Fruit fly (Drosophila melanogaster): ENCODE data around the gene RYa-R.
A peak's percentile ranks its signal among the peaks of the same experiment; 100 is the strongest.

RYa-R gene

DNA sequence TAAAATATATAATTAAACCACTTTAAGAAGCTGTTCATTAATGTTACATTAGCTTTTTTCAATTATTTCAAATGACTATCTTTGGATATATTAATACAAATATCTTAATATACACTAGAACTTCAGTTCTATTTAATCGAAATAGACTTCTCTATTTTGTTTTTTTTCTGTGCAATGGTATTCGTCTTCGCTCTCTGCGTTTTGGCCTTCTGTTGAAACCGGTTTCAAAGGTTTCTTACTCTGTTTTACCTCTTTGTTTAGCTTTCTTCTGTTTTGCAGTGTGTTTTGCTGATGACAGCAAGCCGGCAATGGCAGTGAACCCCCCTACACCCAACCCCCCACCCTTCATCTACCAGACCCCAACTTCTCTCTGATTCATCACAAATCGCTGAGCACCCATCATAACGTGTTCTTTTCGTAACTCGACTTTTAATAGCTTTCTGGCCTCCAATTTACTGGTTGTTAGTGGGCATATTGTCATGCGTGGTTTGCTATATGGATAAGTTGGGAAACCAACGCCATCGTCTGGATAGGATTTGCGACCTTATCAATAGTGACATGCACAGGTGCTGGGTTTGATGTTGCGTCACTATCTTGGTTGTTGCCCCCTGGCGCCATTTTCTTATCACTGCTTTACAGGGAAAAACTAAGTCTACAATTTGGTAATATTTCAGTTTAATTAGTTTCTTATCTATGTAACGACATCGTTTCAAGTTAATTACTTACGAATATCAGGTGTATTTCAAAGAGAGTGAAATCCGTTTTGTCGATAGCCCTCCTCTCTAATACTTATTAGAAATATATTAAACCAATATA, 27.7 kb upstream of the RYa-R start (continued):
- no peak for TF ChIP-seq usp (GFP tag; optimal IDR thresholded peaks at IDR 0.05)
- TF ChIP-seq nmo (GFP tag; optimal IDR thresholded peaks at IDR 0.05), result peak; percentile 23
- no peak for TF ChIP-seq CG17912 (GFP tag; optimal IDR thresholded peaks at IDR 0.05)
- no peak for TF ChIP-seq CG10267 (tag; optimal IDR thresholded peaks at IDR 0.05)
- TF ChIP-seq NFAT (GFP tag; IDR thresholded peaks at IDR 0.05), result no peak
- TF ChIP-seq CG1832 (GFP tag; optimal IDR thresholded peaks at IDR 0.05), result no peak
- peak; percentile 36 for TF ChIP-seq CG15269 (tag; optimal IDR thresholded peaks at IDR 0.05)
- peak; percentile 49 for TF ChIP-seq Vsx1 (GFP tag; optimal IDR thresholded peaks at IDR 0.05)
- TF ChIP-seq ac (GFP tag; optimal IDR thresholded peaks at IDR 0.05), result no peak
- TF ChIP-seq klu (GFP tag; IDR thresholded peaks at IDR 0.05), result no peak
- TF ChIP-seq tna (GFP tag; IDR thresholded peaks at IDR 0.05; ENCODE audit: partially characterized antibody), result no peak
- TF ChIP-seq fu2 (GFP tag; optimal IDR thresholded peaks at IDR 0.05), result no peak
- no peak for TF ChIP-seq cg (GFP tag; optimal IDR thresholded peaks at IDR 0.05)
- TF ChIP-seq CG17612 (GFP tag; IDR thresholded peaks at IDR 0.05), result no peak
- no peak for TF ChIP-seq CG7271 (tag; optimal IDR thresholded peaks at IDR 0.05)
- TF ChIP-seq nom (GFP tag; optimal IDR thresholded peaks at IDR 0.05), result no peak
- no peak for TF ChIP-seq Hsf (GFP tag; optimal IDR thresholded peaks at IDR 0.05)
- TF ChIP-seq fd102C (GFP tag; optimal IDR thresholded peaks at IDR 0.05), result no peak
- TF ChIP-seq CG1233 (GFP tag; optimal IDR thresholded peaks at IDR 0.05), result no peak
- TF ChIP-seq trem (tag; optimal IDR thresholded peaks at IDR 0.05), result peak; percentile 2
- no peak for TF ChIP-seq Trl (optimal IDR thresholded peaks at IDR 0.05)
- no peak for TF ChIP-seq Trl (GFP tag; optimal IDR thresholded peaks at IDR 0.05)
- no peak; the same call in 1 of the 2 replicates for TF ChIP-seq GATAe (GFP tag; conservative IDR thresholded peaks at IDR 0.05)
- no peak for TF ChIP-seq CG7928 (GFP tag; optimal IDR thresholded peaks at IDR 0.05)
- no peak for TF ChIP-seq NfI (GFP tag; optimal IDR thresholded peaks at IDR 0.05)
- no peak for TF ChIP-seq btn (GFP tag; optimal IDR thresholded peaks at IDR 0.05)
- peak; percentile 58 for TF ChIP-seq CG12391 (tag; optimal IDR thresholded peaks at IDR 0.05)
- 0 out of 2 replicates have a peak, but pooled peaks have one; percentile 10 for TF ChIP-seq al (GFP tag; IDR thresholded peaks at IDR 0.05)
- no peak for TF ChIP-seq Bdp1 (GFP tag; optimal IDR thresholded peaks at IDR 0.05)
- peak; percentile 55 for TF ChIP-seq row (GFP tag; IDR thresholded peaks at IDR 0.05)
- no peak for TF ChIP-seq CG2889 (GFP tag; IDR thresholded peaks at IDR 0.05)
- TF ChIP-seq tio (GFP tag; optimal IDR thresholded peaks at IDR 0.05), result no peak
- TF ChIP-seq her (GFP tag; optimal IDR thresholded peaks at IDR 0.05), result no peak
- peak in 1 of 3 experiments; percentile 47 for TF ChIP-seq lola (GFP tag; optimal IDR thresholded peaks at IDR 0.05)
- no peak for TF ChIP-seq Eip74EF (GFP tag; optimal IDR thresholded peaks at IDR 0.05)
- TF ChIP-seq Mad (GFP tag; optimal IDR thresholded peaks at IDR 0.05), result no peak
- TF ChIP-seq Taf1 (GFP tag; IDR thresholded peaks at IDR 0.05), result no peak
- no peak for TF ChIP-seq CG31388 (GFP tag; optimal IDR thresholded peaks at IDR 0.05)
- TF ChIP-seq CG11696 (GFP tag; IDR thresholded peaks at IDR 0.05), result no peak
- TF ChIP-seq repo (GFP tag; optimal IDR thresholded peaks at IDR 0.05), result no peak
- TF ChIP-seq Dp (GFP tag; optimal IDR thresholded peaks at IDR 0.05), result no peak
- TF ChIP-seq wek (GFP tag; optimal IDR thresholded peaks at IDR 0.05), result peak; percentile 33
- no peak for TF ChIP-seq CG17186 (GFP tag; optimal IDR thresholded peaks at IDR 0.05)
- no peak for TF ChIP-seq Stat92E (GFP tag; optimal IDR thresholded peaks at IDR 0.05)
- peak; percentile 37 for TF ChIP-seq CG7839 (tag; optimal IDR thresholded peaks at IDR 0.05)
- peak; percentile 17 for TF ChIP-seq Nf-YC (tag; optimal IDR thresholded peaks at IDR 0.05)
- TF ChIP-seq onecut (GFP tag; IDR thresholded peaks at IDR 0.05), result no peak
- no peak for TF ChIP-seq dysf (GFP tag; IDR thresholded peaks at IDR 0.05)
- no peak for TF ChIP-seq nerfin-1 (tag; optimal IDR thresholded peaks at IDR 0.05)

All from whole organism, embryonic.